Fruit fly (Drosophila melanogaster): ENCODE measurements around the gene CG9231.

The CG9231 gene

DNA sequence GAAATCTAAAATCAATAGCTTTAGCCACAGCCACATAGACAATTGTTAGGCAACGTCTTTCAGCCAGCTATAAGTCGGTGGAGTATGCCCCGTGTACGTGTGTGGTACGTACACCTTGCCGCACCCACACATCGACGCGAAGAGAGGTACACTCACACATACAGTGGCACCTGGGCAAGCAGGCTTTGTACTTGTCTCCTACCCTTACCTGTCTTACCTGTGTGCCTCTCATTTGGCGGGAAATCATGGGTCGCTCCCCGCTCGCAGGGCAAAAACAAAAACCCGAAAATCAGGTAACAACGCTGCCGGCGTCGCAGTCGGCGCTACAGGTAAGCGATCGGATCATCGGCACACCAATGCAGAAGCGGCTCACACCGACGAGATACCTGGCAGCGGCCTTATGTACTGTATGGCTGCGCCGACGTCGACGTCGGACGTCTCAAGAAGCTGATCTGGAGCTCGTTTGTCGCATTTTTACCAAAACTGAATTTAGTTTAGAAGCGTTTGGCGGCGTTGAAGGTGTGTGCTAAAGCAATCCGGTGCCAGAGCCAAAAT is 23.6 kb downstream of the CG9231 start (continued):
- TF ChIP-seq pnt (GFP tag; optimal IDR thresholded peaks at IDR 0.05) (no peak), cas (GFP tag; IDR thresholded peaks at IDR 0.05) (no peak), peb (GFP tag; IDR thresholded peaks at IDR 0.05) (no peak), dan (GFP tag; IDR thresholded peaks at IDR 0.05) (no peak), Doc3 (GFP tag; IDR thresholded peaks at IDR 0.05; ENCODE audit: partially characterized antibody) (no peak), CG9437 (GFP tag; optimal IDR thresholded peaks at IDR 0.05) (no peak), tgo (GFP tag; IDR thresholded peaks at IDR 0.05) (no peak), al (GFP tag; IDR thresholded peaks at IDR 0.05) (no peak; the same call in 1 of the 2 replicates), CG11504 (tag; optimal IDR thresholded peaks at IDR 0.05) (no peak), lov (optimal IDR thresholded peaks at IDR 0.05) (no peak), lov (GFP tag; IDR thresholded peaks at IDR 0.05) (no peak), slou (GFP tag; optimal IDR thresholded peaks at IDR 0.05) (no peak), trh (GFP tag; optimal IDR thresholded peaks at IDR 0.05) (no peak), Usf (GFP tag; optimal IDR thresholded peaks at IDR 0.05) (no peak), sim (GFP tag; IDR thresholded peaks at IDR 0.05) (no peak), jigr1 (GFP tag; IDR thresholded peaks at IDR 0.05) (no peak), CG10147 (GFP tag; optimal IDR thresholded peaks at IDR 0.05) (no peak), NC2α (GFP tag; optimal IDR thresholded peaks at IDR 0.05) (no peak), disco-r (GFP tag; optimal IDR thresholded peaks at IDR 0.05) (no peak), chinmo (GFP tag; IDR thresholded peaks at IDR 0.05; ENCODE audit: partially characterized antibody) (0 out of 4 replicates have a peak, but pooled peaks have one; percentile 64), vnd (GFP tag; IDR thresholded peaks at IDR 0.05; ENCODE audit: partially characterized antibody) (no peak), CG17328 (GFP tag; IDR thresholded peaks at IDR 0.05) (no peak), sens (GFP tag) (peak; percentile 11), CG16813 (GFP tag; IDR thresholded peaks at IDR 0.05; ENCODE audit: partially characterized antibody) (0 out of 3 replicates have a peak, but pooled peaks have one; percentile 2), CG4707 (GFP tag; optimal IDR thresholded peaks at IDR 0.05) (no peak), zf30C (GFP tag; optimal IDR thresholded peaks at IDR 0.05) (peak; percentile 17), HLH4C (GFP tag; IDR thresholded peaks at IDR 0.05; ENCODE audit: partially characterized antibody) (no peak), CG2875 (GFP tag; optimal IDR thresholded peaks at IDR 0.05) (no peak), dysf (GFP tag; IDR thresholded peaks at IDR 0.05) (0 out of 3 replicates have a peak, but pooled peaks have one; percentile 8), tio (GFP tag; optimal IDR thresholded peaks at IDR 0.05) (no peak), CG16815 (GFP tag; optimal IDR thresholded peaks at IDR 0.05) (no peak), CG10543 (GFP tag; optimal IDR thresholded peaks at IDR 0.05) (no peak), yki (optimal IDR thresholded peaks at IDR 0.05) (no peak), CG42726 (GFP tag; IDR thresholded peaks at IDR 0.05; ENCODE audit: partially characterized antibody) (peak; percentile 42; the same call in 1 of the 2 replicates), H15 (GFP tag; IDR thresholded peaks at IDR 0.05) (no peak), chif (GFP tag; optimal IDR thresholded peaks at IDR 0.05) (no peak), ttk (GFP tag; IDR thresholded peaks at IDR 0.05) (no peak), sd (tag; optimal IDR thresholded peaks at IDR 0.05) (peak; percentile 34), org-1 (GFP tag; optimal IDR thresholded peaks at IDR 0.05) (no peak), kni (GFP tag; optimal IDR thresholded peaks at IDR 0.05) (peak; percentile 96), CG8290 (GFP tag; optimal IDR thresholded peaks at IDR 0.05) (no peak), CG8290 (tag; optimal IDR thresholded peaks at IDR 0.05) (no peak), tll (GFP tag; optimal IDR thresholded peaks at IDR 0.05) (peak in 1 of 2 experiments; percentile 38), CG8089 (GFP tag; optimal IDR thresholded peaks at IDR 0.05) (no peak), Gsc (GFP tag; IDR thresholded peaks at IDR 0.05) (no peak), Dref (GFP tag; IDR thresholded peaks at IDR 0.05) (no peak), Nf-YA (GFP tag; IDR thresholded peaks at IDR 0.05) (no peak), CG1832 (GFP tag; optimal IDR thresholded peaks at IDR 0.05) (no peak), CG13894 (tag; optimal IDR thresholded peaks at IDR 0.05) (peak; percentile 47), CG32767 (GFP tag; IDR thresholded peaks at IDR 0.05) (no peak), ftz-f1 (GFP tag; optimal IDR thresholded peaks at IDR 0.05) (no peak), onecut (GFP tag; IDR thresholded peaks at IDR 0.05) (peak; percentile 16; the same call in 1 of the 2 replicates)

Measured in whole organism, embryonic.